Worm (Caenorhabditis elegans): ENCODE data around the gene zyx-1.

zyx-1 gene

DNA sequence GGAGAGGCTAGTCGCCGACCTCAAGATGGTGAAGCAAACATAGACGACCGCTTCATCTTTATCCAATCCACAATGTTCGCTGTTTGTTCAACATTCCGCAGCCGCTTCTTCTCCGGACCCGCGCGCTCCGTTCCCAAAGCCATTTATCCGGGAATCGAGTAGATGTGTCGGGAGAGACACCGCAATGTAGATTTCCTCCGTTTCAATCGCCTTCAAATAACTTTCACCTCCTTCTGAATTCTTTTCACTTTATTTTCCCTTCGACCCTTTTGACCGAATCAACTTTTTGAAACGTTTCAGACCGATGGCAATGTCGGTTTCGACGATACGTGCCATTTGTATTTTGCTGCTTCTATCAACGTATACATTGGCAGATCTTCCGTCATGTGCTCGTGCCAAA lies 51.0 kb downstream of the zyx-1 start, which contains the start of gene pqn-32:
TSS of gene pqn-32 (plus strand) at position 301 of the 400 bp plus-strand sequence.
- no peak for TF ChIP-seq ceh-83 (GFP tag; optimal IDR thresholded peaks at IDR 0.05)

DNA sequence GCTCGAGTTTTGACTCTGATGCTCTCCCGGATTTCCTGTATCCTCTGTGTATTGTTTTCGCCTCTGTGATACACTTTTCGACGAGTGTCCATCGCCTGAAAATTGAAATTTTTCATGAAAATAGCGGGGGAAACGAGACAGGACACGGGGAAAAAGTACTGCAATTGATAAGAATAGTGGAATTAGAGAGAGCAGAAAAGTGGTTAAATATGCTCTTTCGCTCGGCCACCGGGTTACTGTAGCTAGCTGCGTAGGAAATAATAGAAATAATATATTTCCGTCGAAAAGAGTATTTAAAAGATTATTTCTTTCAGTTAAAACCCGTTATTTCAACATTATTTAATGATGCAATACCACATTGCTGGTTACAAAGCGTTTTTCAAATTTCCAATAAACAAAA lies 60.0 kb downstream of the zyx-1 start, which contains the start of gene rict-1:
TSS of gene rict-1 (minus strand) at position 101 of the 400 bp plus-strand sequence.
- no peak for TF ChIP-seq nhr-2 (tag; optimal IDR thresholded peaks at IDR 0.05)
- no peak for TF ChIP-seq ham-2 (GFP tag; optimal IDR thresholded peaks at IDR 0.05)
- no peak for TF ChIP-seq tbx-8 (GFP tag; optimal IDR thresholded peaks at IDR 0.05)
- no peak for TF ChIP-seq ztf-11 (tag; optimal IDR thresholded peaks at IDR 0.05)
- TF ChIP-seq lsy-2 (tag; optimal IDR thresholded peaks at IDR 0.05): no peak
- no peak for TF ChIP-seq M03D4.4 (tag; optimal IDR thresholded peaks at IDR 0.05)
- TF ChIP-seq ceh-43 (GFP tag; optimal IDR thresholded peaks at IDR 0.05): no peak
- TF ChIP-seq pha-4 (tag; optimal IDR thresholded peaks at IDR 0.05): no peak
- no peak for TF ChIP-seq flh-1 (GFP tag; optimal IDR thresholded peaks at IDR 0.05)
- TF ChIP-seq mls-2 (tag; optimal IDR thresholded peaks at IDR 0.05): no peak
- no peak for TF ChIP-seq drap-1 (GFP tag; optimal IDR thresholded peaks at IDR 0.05)
- no peak for TF ChIP-seq nhr-237 (tag; optimal IDR thresholded peaks at IDR 0.05)
- TF ChIP-seq unc-39 (tag; optimal IDR thresholded peaks at IDR 0.05): no peak
- TF ChIP-seq unc-62 (GFP tag; optimal IDR thresholded peaks at IDR 0.05): no peak
- TF ChIP-seq unc-120 (tag; optimal IDR thresholded peaks at IDR 0.05; ENCODE audit: poor library complexity, severe bottlenecking): no peak
- TF ChIP-seq nhr-12 (tag; optimal IDR thresholded peaks at IDR 0.05): no peak
- no peak for TF ChIP-seq hlh-1 (tag; optimal IDR thresholded peaks at IDR 0.05)

ce11 chrII:13117135-13117534 lies 60.4 kb downstream of the zyx-1 start, which contains the start of gene gfm-1:
gfm-1 (plus strand) TSS chrII:13117483.
- TF ChIP-seq mep-1 (tag; optimal IDR thresholded peaks at IDR 0.05) (peak; percentile 20), mls-2 (tag; optimal IDR thresholded peaks at IDR 0.05) (no peak), ces-1 (GFP tag; optimal IDR thresholded peaks at IDR 0.05) (peak; percentile 55), sptf-1 (tag; optimal IDR thresholded peaks at IDR 0.05) (peak; percentile 61), bed-3 (GFP tag; optimal IDR thresholded peaks at IDR 0.05) (no peak), lsy-2 (tag; optimal IDR thresholded peaks at IDR 0.05) (peak; percentile 14)

All from whole organism, mixed stage, embryonic.